Fruit fly (Drosophila melanogaster): Measurements from ENCODE around the gene Pgant4.

The Pgant4 gene

dm6 chr2L:3452286-3452685, 20.1 kb upstream of the Pgant4 start, which contains the start of gene CG12795:
TSS of gene CG12795 (plus strand) at chr2L:3452466.
- no peak for TF ChIP-seq CTCF (optimal IDR thresholded peaks at IDR 0.05)
- no peak for TF ChIP-seq CG8478 (optimal IDR thresholded peaks at IDR 0.05)

- no peak for TF ChIP-seq CTCF (optimal IDR thresholded peaks at IDR 0.05)
- TF ChIP-seq CG8478 (optimal IDR thresholded peaks at IDR 0.05), result no peak
Measured at dm6 chr2L:3457007-3457406, 15.4 kb upstream of the Pgant4 start, which contains the start of the genes Cog3 and Sec5. TSS of gene Cog3 (minus strand) at chr2L:3457064. TSS of gene Sec5 (plus strand) at chr2L:3457302.

- TF ChIP-seq CG8478 (optimal IDR thresholded peaks at IDR 0.05) (no peak), CTCF (optimal IDR thresholded peaks at IDR 0.05) (no peak)
Measured at dm6 chr2L:3461760-3462159, 10.6 kb upstream of the Pgant4 start, which contains the start of gene CG3246. TSS of gene CG3246 (minus strand) at chr2L:3461952.

DNA sequence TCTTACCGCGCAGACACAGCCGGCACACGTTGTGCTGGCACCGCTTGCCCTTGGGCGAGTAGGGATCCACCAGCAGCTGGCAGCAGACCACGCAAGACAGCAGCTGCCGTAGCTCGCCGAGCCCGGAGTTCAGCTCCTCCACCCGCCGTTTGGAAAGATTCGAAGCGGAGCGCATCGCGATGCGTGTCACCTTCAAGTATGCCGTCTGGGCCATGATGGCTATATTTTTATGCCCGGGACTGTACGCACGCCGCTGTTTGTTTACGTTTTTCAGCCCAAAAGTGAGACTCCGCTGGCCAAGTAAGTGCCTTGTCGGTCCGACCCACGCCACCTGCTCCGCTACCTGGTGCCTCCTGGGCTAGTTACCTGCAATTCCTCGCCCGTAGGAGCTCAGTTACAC, 7.0 kb upstream of the Pgant4 start:
- TF ChIP-seq CTCF (optimal IDR thresholded peaks at IDR 0.05), result no peak
- no peak for TF ChIP-seq CG8478 (optimal IDR thresholded peaks at IDR 0.05)

- TF ChIP-seq CG8478 (optimal IDR thresholded peaks at IDR 0.05) (no peak), CTCF (optimal IDR thresholded peaks at IDR 0.05) (peak in 1 of 2 experiments; percentile 27)
Measured at dm6 chr2L:3465918-3466727, 6.3 kb upstream of the Pgant4 start, which contains the start of the genes msl-2 and ND-PDSW. TSS of gene msl-2 (minus strand) at chr2L:3466112. TSS of gene ND-PDSW (plus strand) at chr2L:3466157.

- no peak for TF ChIP-seq CTCF (optimal IDR thresholded peaks at IDR 0.05)
- TF ChIP-seq CG8478 (optimal IDR thresholded peaks at IDR 0.05), result no peak
Measured at dm6 chr2L:3466846-3467245, 5.6 kb upstream of the Pgant4 start.

DNA sequence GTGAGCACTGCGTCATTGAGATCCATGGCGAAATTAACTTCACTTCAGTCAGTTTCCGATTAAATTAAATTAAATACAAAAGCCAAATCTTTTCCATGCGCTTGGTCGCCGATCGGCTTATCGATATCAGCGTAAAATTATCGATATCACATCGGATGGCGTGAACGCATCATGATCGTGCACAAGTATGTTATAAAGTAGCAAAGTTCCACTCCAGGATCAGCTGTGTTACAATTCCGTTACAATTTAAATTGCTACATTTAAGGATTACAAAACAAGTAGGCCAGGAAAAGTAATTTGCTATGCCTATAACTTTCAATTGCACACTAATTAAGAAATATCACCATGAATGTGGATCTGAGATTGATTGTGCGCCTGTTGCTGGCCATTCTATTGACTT, 2.5 kb upstream of the Pgant4 start, which contains the start of the genes Pif1 and CG31776:
Pif1 (minus strand) TSS at position 136 of the 400 bp plus-strand sequence.
CG31776 (plus strand) TSS at position 314 of the 400 bp plus-strand sequence.
- TF ChIP-seq CTCF (optimal IDR thresholded peaks at IDR 0.05), result peak; percentile 60 to 66
- TF ChIP-seq CG8478 (optimal IDR thresholded peaks at IDR 0.05), result no peak

- TF ChIP-seq CTCF (optimal IDR thresholded peaks at IDR 0.05), result no peak
- TF ChIP-seq CG8478 (optimal IDR thresholded peaks at IDR 0.05), result no peak
Measured at dm6 chr2L:3475168-3475567, 2.8 kb downstream of the Pgant4 start.

- TF ChIP-seq CG8478 (optimal IDR thresholded peaks at IDR 0.05) (no peak), CTCF (optimal IDR thresholded peaks at IDR 0.05) (no peak)
Measured at dm6 chr2L:3475948-3476347, 3.5 kb downstream of the Pgant4 start.

- TF ChIP-seq CG8478 (optimal IDR thresholded peaks at IDR 0.05) (no peak), CTCF (optimal IDR thresholded peaks at IDR 0.05) (no peak)
Measured at dm6 chr2L:3476399-3477056, 4.1 kb downstream of the Pgant4 start.

dm6 chr2L:3477057-3477755, 4.8 kb downstream of the Pgant4 start:
- TF ChIP-seq CG8478 (optimal IDR thresholded peaks at IDR 0.05), result no peak
- TF ChIP-seq CTCF (optimal IDR thresholded peaks at IDR 0.05), result no peak

DNA sequence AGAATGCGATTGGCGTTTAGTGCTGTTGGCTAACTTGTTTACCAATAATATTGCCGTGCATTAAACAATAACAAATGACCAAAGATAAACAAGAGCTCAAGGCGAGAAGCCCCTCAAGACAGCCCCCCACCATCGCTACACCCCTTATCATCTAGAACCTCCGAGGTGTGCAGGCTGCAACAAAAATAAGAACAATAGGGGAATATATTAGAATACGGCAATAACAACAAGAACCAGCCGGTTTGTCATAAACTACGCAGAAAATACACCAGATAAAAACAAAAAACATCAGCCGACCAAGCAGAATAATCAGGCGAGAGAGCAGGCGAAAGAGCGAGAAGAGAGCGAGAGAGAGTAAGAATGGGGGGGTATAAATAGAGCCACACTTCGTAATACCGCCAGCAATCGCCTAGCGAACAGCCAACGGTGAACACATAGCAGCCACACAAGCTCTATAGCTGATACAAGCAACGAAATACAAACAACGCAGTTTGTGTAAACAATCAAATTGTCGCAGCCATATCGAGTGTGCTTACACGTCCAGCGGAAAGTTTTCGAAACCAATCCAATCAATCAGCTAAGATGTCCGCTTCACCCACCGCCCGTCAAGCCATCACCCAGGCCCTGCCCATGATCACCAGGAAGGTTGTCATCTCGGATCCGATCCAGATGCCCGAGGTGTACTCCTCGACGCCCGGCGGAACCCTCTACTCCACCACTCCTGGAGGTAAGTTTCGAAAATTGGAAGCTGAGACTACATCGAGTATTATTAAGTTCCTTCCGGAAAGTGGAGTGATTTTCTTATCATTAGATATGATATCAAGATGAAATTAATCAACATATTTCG, 5.9 kb downstream of the Pgant4 start, which contains the start of gene Thor:
Thor (plus strand) TSS at position 401 of the 847 bp plus-strand sequence.
- TF ChIP-seq CTCF (optimal IDR thresholded peaks at IDR 0.05), result no peak
- no peak for TF ChIP-seq CG8478 (optimal IDR thresholded peaks at IDR 0.05)

- no peak for TF ChIP-seq CTCF (optimal IDR thresholded peaks at IDR 0.05)
- no peak for TF ChIP-seq CG8478 (optimal IDR thresholded peaks at IDR 0.05)
Measured at dm6 chr2L:3479697-3480442, 7.5 kb downstream of the Pgant4 start.
